Worm (Caenorhabditis elegans): ENCODE results near the gene pudl-2.

Gene pudl-2

ce11 chrIV:2819633-2820032 lies 15.0 kb upstream of the pudl-2 start, which contains the start of gene Y54G2A.13:
Gene Y54G2A.13, minus strand, starts transcription at chrIV:2819733.
- TF ChIP-seq dao-5 (tag; optimal IDR thresholded peaks at IDR 0.05) (no peak), him-1 (tag; optimal IDR thresholded peaks at IDR 0.05) (no peak), W03F9.2 (tag; optimal IDR thresholded peaks at IDR 0.05) (no peak)

ce11 chrIV:2820408-2820807 lies 14.2 kb upstream of the pudl-2 start, which contains the start of gene Y54G2A.37:
Gene Y54G2A.37, plus strand, starts transcription at chrIV:2820708.
- no peak for TF ChIP-seq him-1 (tag; optimal IDR thresholded peaks at IDR 0.05)

- TF ChIP-seq him-1 (tag; optimal IDR thresholded peaks at IDR 0.05): no peak
- TF ChIP-seq dao-5 (tag; optimal IDR thresholded peaks at IDR 0.05): no peak
- no peak for TF ChIP-seq W03F9.2 (tag; optimal IDR thresholded peaks at IDR 0.05)
Observed at ce11 chrIV:2823446-2823845, 11.2 kb upstream of the pudl-2 start, which contains the start of gene clec-80. Gene clec-80, plus strand, starts transcription at chrIV:2823746.

DNA sequence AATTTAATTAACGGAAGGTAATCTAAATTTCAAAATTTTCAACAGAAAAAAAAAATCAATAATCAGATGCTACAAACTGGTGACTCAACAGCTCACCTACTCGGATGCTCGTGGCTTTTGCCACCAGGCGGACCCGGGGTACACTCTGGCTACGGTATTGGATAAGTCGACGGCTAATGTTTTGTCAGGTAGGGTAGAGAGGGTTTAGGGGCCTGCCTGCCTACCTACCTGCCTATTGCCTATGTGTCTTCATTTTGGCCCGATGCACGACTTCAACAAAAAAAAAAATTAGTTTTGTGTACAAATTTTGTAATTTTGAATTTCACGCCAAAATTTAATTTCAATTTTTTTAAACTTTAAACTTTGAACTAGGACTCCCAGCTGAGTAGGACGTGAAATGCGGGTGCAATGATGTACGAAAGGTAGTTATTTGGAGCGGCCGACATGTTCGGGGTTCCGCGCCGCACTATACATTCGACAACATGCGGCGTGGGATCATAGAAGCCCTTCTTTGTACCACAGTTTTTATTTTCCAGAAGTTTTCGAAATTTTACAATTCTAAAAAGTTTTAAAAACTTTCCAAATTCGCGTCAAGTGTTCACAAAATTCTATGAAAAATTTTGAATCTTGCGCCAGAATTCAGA lies 9.0 kb upstream of the pudl-2 start:
- TF ChIP-seq him-1 (tag; optimal IDR thresholded peaks at IDR 0.05) (no peak), W03F9.2 (tag; optimal IDR thresholded peaks at IDR 0.05) (no peak), dao-5 (tag; optimal IDR thresholded peaks at IDR 0.05) (no peak)

DNA sequence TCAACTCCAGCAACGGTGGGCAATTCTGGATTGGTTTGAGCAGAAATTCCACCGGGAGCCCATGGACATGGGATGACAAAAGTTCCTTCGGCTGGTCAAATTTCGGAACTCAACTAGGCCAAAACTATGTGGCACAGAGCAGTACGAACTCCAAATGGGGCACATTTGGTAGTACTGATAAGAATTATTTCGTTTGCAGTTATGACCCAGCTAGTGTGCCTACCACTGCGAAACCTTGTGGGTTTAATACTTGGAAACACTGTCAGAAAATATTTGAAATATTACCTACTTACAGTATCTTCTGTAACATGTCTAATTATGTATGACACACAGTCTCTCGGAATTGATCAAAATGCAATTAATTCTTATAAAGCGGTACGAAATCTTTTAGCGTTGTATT lies 8.3 kb upstream of the pudl-2 start:
- no peak for TF ChIP-seq dao-5 (tag; optimal IDR thresholded peaks at IDR 0.05)
- TF ChIP-seq W03F9.2 (tag; optimal IDR thresholded peaks at IDR 0.05): no peak
- TF ChIP-seq him-1 (tag; optimal IDR thresholded peaks at IDR 0.05): no peak

- TF ChIP-seq him-1 (tag; optimal IDR thresholded peaks at IDR 0.05): no peak
Observed at ce11 chrIV:2832587-2832986, 2.0 kb upstream of the pudl-2 start, which contains the start of the genes Y54G2A.48 and pudl-1. Gene Y54G2A.48, minus strand, starts transcription at chrIV:2832687. Gene pudl-1, plus strand, starts transcription at chrIV:2832906.

DNA sequence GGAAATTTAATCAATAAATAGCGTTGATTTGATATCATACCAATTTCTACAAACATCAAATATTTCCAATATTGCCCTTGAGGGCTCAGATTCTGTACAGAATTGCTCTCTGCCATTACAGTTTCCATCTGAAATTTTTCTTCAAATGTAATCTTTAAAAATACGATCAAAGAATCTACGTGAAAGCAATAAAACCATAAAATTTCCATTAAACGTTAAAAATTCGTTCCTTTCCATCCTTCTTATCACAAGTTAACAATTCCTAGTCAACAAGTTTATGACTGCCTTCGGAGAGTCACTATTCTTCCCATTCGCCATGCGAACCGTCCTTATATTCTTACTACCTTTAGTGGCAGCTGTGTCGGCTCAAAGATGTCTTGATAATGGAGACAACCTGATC lies 748 bp downstream of the pudl-2 start, which contains the start of gene clec-82:
clec-82 (plus strand) TSS at position 301 of the 400 bp plus-strand sequence.
- TF ChIP-seq him-1 (tag; optimal IDR thresholded peaks at IDR 0.05) (no peak), W03F9.2 (tag; optimal IDR thresholded peaks at IDR 0.05) (no peak), dao-5 (tag; optimal IDR thresholded peaks at IDR 0.05) (no peak)

DNA sequence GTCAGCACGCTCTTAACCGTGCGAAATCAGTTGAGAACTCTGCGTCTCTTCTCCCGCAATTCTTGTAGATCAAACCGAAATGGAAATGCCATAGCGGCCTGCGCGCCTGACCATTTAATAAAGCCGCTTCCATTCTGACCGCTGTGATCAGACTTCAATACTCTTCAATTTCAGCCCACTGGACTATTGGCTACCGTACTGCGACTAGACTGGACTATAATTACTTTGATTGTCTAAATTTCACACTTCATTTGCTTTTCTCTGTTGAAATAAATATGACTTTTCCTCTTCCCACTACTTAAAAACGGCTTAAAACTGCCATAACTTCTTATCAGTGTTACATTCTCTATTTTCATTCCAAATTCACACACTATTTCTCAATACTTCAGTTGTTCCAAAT lies 3.7 kb downstream of the pudl-2 start, which contains the start of gene Y54G2A.7:
Y54G2A.7 (plus strand) TSS at position 301 of the 400 bp plus-strand sequence.
- TF ChIP-seq W03F9.2 (tag; optimal IDR thresholded peaks at IDR 0.05) (no peak), him-1 (tag; optimal IDR thresholded peaks at IDR 0.05) (no peak), dao-5 (tag; optimal IDR thresholded peaks at IDR 0.05) (no peak)

ce11 chrIV:2841260-2841659 lies 6.6 kb downstream of the pudl-2 start, which contains the start of gene clec-83:
Gene clec-83, minus strand, starts transcription at chrIV:2841472.
- TF ChIP-seq him-1 (tag; optimal IDR thresholded peaks at IDR 0.05) (no peak), dao-5 (tag; optimal IDR thresholded peaks at IDR 0.05) (no peak), W03F9.2 (tag; optimal IDR thresholded peaks at IDR 0.05) (no peak)

DNA sequence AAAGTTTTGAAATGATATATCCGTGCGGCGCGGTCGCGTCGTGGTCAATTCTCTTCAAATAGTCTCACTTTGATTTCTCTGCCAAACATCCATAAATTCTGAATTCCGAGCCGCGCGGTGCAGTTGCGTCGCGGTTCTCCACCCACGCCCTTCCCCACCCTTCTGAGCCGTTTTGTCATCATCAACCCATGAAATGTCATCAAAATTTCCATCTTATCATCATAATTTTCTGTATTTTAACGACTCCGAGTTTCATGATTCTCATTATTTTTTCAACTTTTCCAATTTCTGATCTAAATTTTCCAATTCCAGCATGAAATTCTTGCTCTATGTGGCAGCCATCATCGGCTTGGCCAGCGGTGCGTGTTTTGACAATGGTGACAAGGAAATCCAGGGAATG lies 7.5 kb downstream of the pudl-2 start, which contains the start of gene clec-84:
clec-84 (plus strand) TSS at position 301 of the 400 bp plus-strand sequence.
- TF ChIP-seq him-1 (tag; optimal IDR thresholded peaks at IDR 0.05) (no peak), W03F9.2 (tag; optimal IDR thresholded peaks at IDR 0.05) (no peak), dao-5 (tag; optimal IDR thresholded peaks at IDR 0.05) (no peak)

ce11 chrIV:2843882-2844281 lies 9.3 kb downstream of the pudl-2 start, which contains the start of gene Y54G2A.15:
Gene Y54G2A.15, minus strand, starts transcription at chrIV:2843982.
- no peak for TF ChIP-seq W03F9.2 (tag; optimal IDR thresholded peaks at IDR 0.05)
- TF ChIP-seq dao-5 (tag; optimal IDR thresholded peaks at IDR 0.05): no peak
- no peak for TF ChIP-seq him-1 (tag; optimal IDR thresholded peaks at IDR 0.05)

DNA sequence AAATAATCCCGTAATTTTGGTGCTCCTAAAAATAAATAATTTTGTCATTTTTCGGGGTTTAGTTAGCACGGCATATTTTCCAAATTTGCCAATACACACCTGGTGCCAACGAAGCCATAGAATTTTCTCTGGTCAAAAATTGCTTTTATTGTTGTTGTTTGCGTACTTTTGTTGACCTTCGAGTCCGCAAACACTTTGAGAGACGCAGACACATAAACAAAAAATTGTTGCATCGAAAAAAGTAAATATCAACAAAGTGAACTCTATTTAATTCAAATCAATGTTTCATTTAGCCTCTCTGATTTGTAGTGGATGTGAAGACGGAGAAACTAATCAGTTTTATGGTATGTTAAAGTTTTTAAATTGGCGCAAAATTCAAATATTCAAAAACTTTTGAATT lies 11.6 kb downstream of the pudl-2 start, which contains the start of gene Y54G2A.40:
Y54G2A.40 (plus strand) TSS at position 213 of the 400 bp plus-strand sequence.
- TF ChIP-seq dao-5 (tag; optimal IDR thresholded peaks at IDR 0.05) (no peak), W03F9.2 (tag; optimal IDR thresholded peaks at IDR 0.05) (no peak)

- TF ChIP-seq W03F9.2 (tag; optimal IDR thresholded peaks at IDR 0.05) (no peak), dao-5 (tag; optimal IDR thresholded peaks at IDR 0.05) (no peak), him-1 (tag; optimal IDR thresholded peaks at IDR 0.05) (no peak)
Observed at ce11 chrIV:2849269-2849668, 14.7 kb downstream of the pudl-2 start.

- TF ChIP-seq him-1 (tag; optimal IDR thresholded peaks at IDR 0.05): no peak
- TF ChIP-seq W03F9.2 (tag; optimal IDR thresholded peaks at IDR 0.05): no peak
- no peak for TF ChIP-seq dao-5 (tag; optimal IDR thresholded peaks at IDR 0.05)
Observed at ce11 chrIV:2850586-2850985, 16.0 kb downstream of the pudl-2 start, which contains the start of gene clec-85. Gene clec-85, plus strand, starts transcription at chrIV:2850886.

Measured in whole organism, L4/young adult.